Worm (Caenorhabditis elegans) whole organism, mixed stage, embryonic: Measurements from ENCODE around the gene mksr-1.

ENCODE experiments used
- M03D4.4 ChIP-seq: sonication (generic microtip); optimal IDR thresholded peaks from 2 replicates; lab custom pipeline; 2017; ENCODE audit warnings: mild to moderate bottlenecking, missing genetic modification characterization, missing compliant biosample characterization
- bed-3 ChIP-seq: fragments of 200-800 bp; sonication (Bioruptor generic); optimal IDR thresholded peaks from 3 replicates; lab custom pipeline; 2018; ENCODE audit warnings: mild to moderate bottlenecking, missing genetic modification characterization, moderate library complexity, missing compliant biosample characterization
- blmp-1 ChIP-seq: fragments of 150-350 bp; optimal IDR thresholded peaks from 2 replicates; lab custom pipeline; 2014; ENCODE audit warnings: missing biosample characterization, missing genetic modification characterization
- ceh-39 ChIP-seq: fragments of 150-350 bp; optimal IDR thresholded peaks from 2 replicates; lab custom pipeline; 2014; ENCODE audit warnings: missing biosample characterization, missing genetic modification characterization
- ceh-83 ChIP-seq: fragments of 200-800 bp; sonication (Bioruptor generic); optimal IDR thresholded peaks from 2 replicates; lab custom pipeline; 2018; ENCODE audit warnings: mild to moderate bottlenecking, missing genetic modification characterization, missing compliant biosample characterization
- ces-1 ChIP-seq: fragments of 150-350 bp; optimal IDR thresholded peaks from 2 replicates; lab custom pipeline; 2014; ENCODE audit warnings: missing biosample characterization, missing genetic modification reagents, missing genetic modification characterization
- cnd-1 ChIP-seq: fragments of 200-800 bp; sonication (Bioruptor generic); optimal IDR thresholded peaks from 2 replicates; lab custom pipeline; 2018; ENCODE audit warnings: mild to moderate bottlenecking, missing genetic modification characterization, missing compliant biosample characterization
- drap-1 ChIP-seq: fragments of 200-800 bp; sonication (Bioruptor generic); optimal IDR thresholded peaks from 3 replicates; lab custom pipeline; 2018; ENCODE audit warnings: mild to moderate bottlenecking, missing genetic modification characterization, missing compliant biosample characterization
- elt-1 ChIP-seq: sonication (generic microtip); optimal IDR thresholded peaks from 2 replicates; lab custom pipeline; 2017; ENCODE audit warnings: missing genetic modification characterization, mild to moderate bottlenecking, missing compliant biosample characterization, antibody characterized with exemption, moderate library complexity, borderline replicate concordance; ENCODE audit not compliant: insufficient read depth
- elt-3 ChIP-seq: fragments of 150-350 bp; optimal IDR thresholded peaks from 2 replicates; lab custom pipeline; 2014; ENCODE audit warnings: missing biosample characterization, missing genetic modification characterization
- flh-1 ChIP-seq: fragments of 200-800 bp; sonication (Bioruptor generic); optimal IDR thresholded peaks from 2 replicates; lab custom pipeline; 2018; ENCODE audit warnings: mild to moderate bottlenecking, missing genetic modification characterization, moderate library complexity, missing compliant biosample characterization
- ham-2 ChIP-seq: fragments of 200-800 bp; sonication (Bioruptor generic); optimal IDR thresholded peaks from 2 replicates; lab custom pipeline; 2018; ENCODE audit warnings: mild to moderate bottlenecking, missing genetic modification characterization, missing compliant biosample characterization
- hlh-1 ChIP-seq: fragments of 150-350 bp; optimal IDR thresholded peaks from 2 replicates; lab custom pipeline; 2014; ENCODE audit warnings: missing biosample characterization, missing genetic modification reagents, missing genetic modification characterization
- lin-13 ChIP-seq: fragments of 150-350 bp; optimal IDR thresholded peaks from 2 replicates; lab custom pipeline; 2014; ENCODE audit warnings: missing biosample characterization, missing genetic modification characterization
- lin-32 ChIP-seq: fragments of 200-800 bp; sonication (Bioruptor generic); optimal IDR thresholded peaks from 2 replicates; lab custom pipeline; 2018; ENCODE audit warnings: mild to moderate bottlenecking, missing genetic modification characterization, missing compliant biosample characterization
- lsy-2 ChIP-seq: fragments of 150-350 bp; optimal IDR thresholded peaks from 2 replicates; lab custom pipeline; 2014; ENCODE audit warnings: missing biosample characterization, missing genetic modification characterization
- mab-5 ChIP-seq: fragments of 150-350 bp; optimal IDR thresholded peaks from 2 replicates; lab custom pipeline; 2014; ENCODE audit warnings: missing biosample characterization, missing genetic modification characterization
- mep-1 ChIP-seq: fragments of 150-350 bp; optimal IDR thresholded peaks from 2 replicates; lab custom pipeline; 2017; ENCODE audit warnings: missing biosample characterization, missing genetic modification reagents, missing genetic modification characterization, inconsistent platforms
- mls-2 ChIP-seq: sonication (generic microtip); optimal IDR thresholded peaks from 2 replicates; lab custom pipeline; 2016; ENCODE audit warnings: mild to moderate bottlenecking, missing genetic modification characterization, moderate library complexity, missing compliant biosample characterization
- nhr-12 ChIP-seq: fragments of 150-350 bp; optimal IDR thresholded peaks from 2 replicates; lab custom pipeline; 2014; ENCODE audit warnings: missing biosample characterization, missing genetic modification characterization
- nhr-2 ChIP-seq: fragments of 150-350 bp; optimal IDR thresholded peaks from 2 replicates; lab custom pipeline; 2014; ENCODE audit warnings: missing biosample characterization, missing genetic modification characterization
- nhr-237 ChIP-seq: fragments of 150-350 bp; optimal IDR thresholded peaks from 2 replicates; lab custom pipeline; 2014; ENCODE audit warnings: missing biosample characterization, missing genetic modification characterization
- nhr-28 ChIP-seq: fragments of 150-350 bp; optimal IDR thresholded peaks from 2 replicates; lab custom pipeline; 2014; ENCODE audit warnings: missing biosample characterization, missing genetic modification characterization
- nhr-76 ChIP-seq: sonication (generic microtip); optimal IDR thresholded peaks from 2 replicates; lab custom pipeline; 2017; ENCODE audit warnings: missing biosample characterization, missing genetic modification characterization
- pha-4 ChIP-seq: fragments of 150-350 bp; optimal IDR thresholded peaks from 2 replicates; lab custom pipeline; 2018; ENCODE audit warnings: missing biosample characterization, missing genetic modification reagents, missing genetic modification characterization
- sem-2 ChIP-seq: fragments of 200-800 bp; sonication (Bioruptor generic); optimal IDR thresholded peaks from 2 replicates; lab custom pipeline; 2018; ENCODE audit warnings: mild to moderate bottlenecking, missing genetic modification characterization, missing compliant biosample characterization
- snpc-4 ChIP-seq: fragments of 150-350 bp; optimal IDR thresholded peaks from 2 replicates; lab custom pipeline; 2014; ENCODE audit warnings: missing biosample characterization, missing genetic modification characterization
- sptf-1 ChIP-seq: sonication (generic microtip); optimal IDR thresholded peaks from 2 replicates; lab custom pipeline; 2017; ENCODE audit warnings: mild to moderate bottlenecking, missing genetic modification characterization, moderate library complexity, missing compliant biosample characterization
- tbx-8 ChIP-seq: fragments of 200-800 bp; sonication (Bioruptor generic); optimal IDR thresholded peaks from 2 replicates; lab custom pipeline; 2018; ENCODE audit warnings: mild to moderate bottlenecking, missing genetic modification characterization, moderate library complexity, missing compliant biosample characterization
- unc-120 ChIP-seq: sonication (generic microtip); optimal IDR thresholded peaks from 2 replicates; lab custom pipeline; 2017; ENCODE audit warnings: missing genetic modification characterization, missing compliant biosample characterization; ENCODE audit not compliant: poor library complexity, severe bottlenecking
- unc-39 ChIP-seq: fragments of 150-350 bp; optimal IDR thresholded peaks from 2 replicates; lab custom pipeline; 2014; ENCODE audit warnings: missing biosample characterization, missing genetic modification characterization
- unc-62 ChIP-seq: fragments of 150-350 bp; optimal IDR thresholded peaks from 2 replicates; lab custom pipeline; 2014; ENCODE audit warnings: missing biosample characterization, missing genetic modification reagents, missing genetic modification characterization
- zip-8 ChIP-seq: fragments of 150-350 bp; optimal IDR thresholded peaks from 2 replicates; lab custom pipeline; 2014; ENCODE audit warnings: missing biosample characterization, missing genetic modification characterization
- ztf-11 ChIP-seq: fragments of 150-350 bp; optimal IDR thresholded peaks from 2 replicates; lab custom pipeline; 2014; ENCODE audit warnings: missing biosample characterization, missing genetic modification characterization

The mksr-1 gene

ce11 chrX:1030867-1031266, 38.1 kb downstream of the mksr-1 start:
- no peak for TF ChIP-seq cnd-1
- TF ChIP-seq sem-2 = no peak
- no peak for TF ChIP-seq tbx-8 (GFP tag; lab: Kevin White, UChicago)
- no peak for TF ChIP-seq snpc-4 (tag; lab: Kevin White, UChicago)
- no peak for TF ChIP-seq lin-32
- no peak for TF ChIP-seq mab-5 (tag; lab: Kevin White, UChicago)
- no peak for TF ChIP-seq hlh-1 (tag; lab: Kevin White, UChicago)
- TF ChIP-seq ces-1 = no peak
- TF ChIP-seq flh-1 (GFP tag; lab: Kevin White, UChicago) = no peak
- no peak for TF ChIP-seq unc-39 (tag; lab: Kevin White, UChicago)
- no peak for TF ChIP-seq elt-3 (tag; lab: Kevin White, UChicago)
- no peak for TF ChIP-seq unc-120 (tag; lab: Kevin White, UChicago)
- TF ChIP-seq zip-8 (tag; lab: Kevin White, UChicago) = no peak
- TF ChIP-seq nhr-28 = no peak
- no peak for TF ChIP-seq nhr-76 (tag; lab: Kevin White, UChicago)

ce11 chrX:1027370-1027769, 41.6 kb downstream of the mksr-1 start:
- TF ChIP-seq snpc-4 (tag; lab: Kevin White, UChicago) (no peak), sem-2 (no peak), unc-62 (GFP tag; lab: Kevin White, UChicago) (no peak), ceh-83 (GFP tag; lab: Kevin White, UChicago) (no peak), flh-1 (GFP tag; lab: Kevin White, UChicago) (no peak), lsy-2 (tag; lab: Kevin White, UChicago) (no peak), bed-3 (GFP tag; lab: Kevin White, UChicago) (no peak), elt-1 (tag; lab: Kevin White, UChicago) (no peak), mab-5 (tag; lab: Kevin White, UChicago) (no peak), nhr-2 (tag; lab: Kevin White, UChicago) (no peak), mep-1 (tag; lab: Kevin White, UChicago) (no peak), cnd-1 (no peak)
- TF ChIP-seq, all 35 proteins: peak for 0

ce11 chrX:1026722-1027121, 42.2 kb downstream of the mksr-1 start:
- TF ChIP-seq unc-120 (tag; lab: Kevin White, UChicago) = no peak
- TF ChIP-seq mep-1 (tag; lab: Kevin White, UChicago) = no peak
- no peak for TF ChIP-seq unc-39 (tag; lab: Kevin White, UChicago)
- no peak for TF ChIP-seq nhr-28
- no peak for TF ChIP-seq zip-8 (tag; lab: Kevin White, UChicago)
- TF ChIP-seq nhr-2 (tag; lab: Kevin White, UChicago) = no peak
- no peak for TF ChIP-seq nhr-12 (tag; lab: Kevin White, UChicago)
- no peak for TF ChIP-seq elt-1 (tag; lab: Kevin White, UChicago)
- no peak for TF ChIP-seq lin-32
- no peak for TF ChIP-seq M03D4.4 (tag; lab: Kevin White, UChicago)
- no peak for TF ChIP-seq bed-3 (GFP tag; lab: Kevin White, UChicago)
- no peak for TF ChIP-seq ztf-11 (tag; lab: Kevin White, UChicago)
- no peak for TF ChIP-seq unc-62 (GFP tag; lab: Kevin White, UChicago)
- TF ChIP-seq pha-4 (tag; lab: Kevin White, UChicago) = no peak
- TF ChIP-seq lsy-2 (tag; lab: Kevin White, UChicago) = no peak
- no peak for TF ChIP-seq tbx-8 (GFP tag; lab: Kevin White, UChicago)
- no peak for TF ChIP-seq elt-3 (tag; lab: Kevin White, UChicago)

ce11 chrX:1025010-1025409, 43.9 kb downstream of the mksr-1 start, which contains the start of gene F55A4.3:
F55A4.3 (minus strand) TSS chrX:1025110.
- no peak for TF ChIP-seq mls-2 (tag; lab: Kevin White, UChicago)
- TF ChIP-seq tbx-8 (GFP tag; lab: Kevin White, UChicago) = no peak
- TF ChIP-seq elt-3 (tag; lab: Kevin White, UChicago) = no peak
- no peak for TF ChIP-seq blmp-1 (tag; lab: Kevin White, UChicago)
- no peak for TF ChIP-seq hlh-1 (tag; lab: Kevin White, UChicago)
- no peak for TF ChIP-seq ceh-83 (GFP tag; lab: Kevin White, UChicago)
- TF ChIP-seq ces-1 = no peak
- TF ChIP-seq elt-1 (tag; lab: Kevin White, UChicago) = no peak
- no peak for TF ChIP-seq flh-1 (GFP tag; lab: Kevin White, UChicago)
- no peak for TF ChIP-seq cnd-1
- no peak for TF ChIP-seq bed-3 (GFP tag; lab: Kevin White, UChicago)
- no peak for TF ChIP-seq mep-1 (tag; lab: Kevin White, UChicago)
- TF ChIP-seq unc-62 (GFP tag; lab: Kevin White, UChicago) = no peak
- no peak for TF ChIP-seq nhr-2 (tag; lab: Kevin White, UChicago)

ce11 chrX:1021835-1022311, 47.1 kb downstream of the mksr-1 start:
- TF ChIP-seq unc-120 (tag; lab: Kevin White, UChicago) (peak; percentile 25), nhr-76 (tag; lab: Kevin White, UChicago) (no peak), cnd-1 (peak; percentile 58), tbx-8 (GFP tag; lab: Kevin White, UChicago) (no peak), lin-32 (no peak), ceh-83 (GFP tag; lab: Kevin White, UChicago) (no peak), flh-1 (GFP tag; lab: Kevin White, UChicago) (no peak), lin-13 (no peak), snpc-4 (tag; lab: Kevin White, UChicago) (no peak), nhr-2 (tag; lab: Kevin White, UChicago) (no peak), ham-2 (GFP tag; lab: Kevin White, UChicago) (peak; percentile 49), ceh-39 (tag; lab: Kevin White, UChicago) (no peak), sem-2 (no peak), nhr-12 (tag; lab: Kevin White, UChicago) (no peak), elt-3 (tag; lab: Kevin White, UChicago) (no peak), blmp-1 (tag; lab: Kevin White, UChicago) (no peak), elt-1 (tag; lab: Kevin White, UChicago) (no peak), drap-1 (GFP tag; lab: Kevin White, UChicago) (peak; percentile 25), lsy-2 (tag; lab: Kevin White, UChicago) (no peak), nhr-237 (tag; lab: Kevin White, UChicago) (no peak), sptf-1 (tag; lab: Kevin White, UChicago) (peak; percentile 13), mls-2 (tag; lab: Kevin White, UChicago) (peak; percentile 75), M03D4.4 (tag; lab: Kevin White, UChicago) (peak; percentile 43), mab-5 (tag; lab: Kevin White, UChicago) (no peak), ces-1 (peak; percentile 62)
